Worm (Caenorhabditis elegans) whole organism, dauer: Measurements from ENCODE around the gene F21E9.2.

Experiments
- unc-62 ChIP-seq: sonication (generic microtip); optimal IDR thresholded peaks from 2 replicates; lab custom pipeline; 2017; ENCODE audit warnings: missing biosample characterization, missing genetic modification reagents, missing genetic modification characterization

F21E9.2 gene

DNA sequence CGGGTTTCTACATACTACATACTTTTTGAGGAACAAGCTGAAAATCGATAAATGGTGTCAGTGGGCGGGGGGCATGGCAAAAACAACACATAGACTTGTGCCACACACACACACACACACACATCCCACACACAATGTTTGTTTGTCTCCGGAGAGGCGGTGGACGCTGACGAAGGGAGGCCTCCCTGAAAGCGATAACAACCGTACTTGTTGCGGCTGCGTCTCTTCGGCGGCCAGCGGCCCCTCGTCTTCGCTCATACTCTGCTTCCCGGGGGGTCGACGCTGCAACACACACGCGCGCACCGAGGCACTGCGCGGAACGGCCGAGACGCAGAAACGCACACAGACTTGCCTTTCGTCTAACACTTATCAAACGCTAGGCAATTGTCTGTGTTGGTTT is 10.0 kb downstream of the F21E9.2 start:
- no peak for TF ChIP-seq unc-62

DNA sequence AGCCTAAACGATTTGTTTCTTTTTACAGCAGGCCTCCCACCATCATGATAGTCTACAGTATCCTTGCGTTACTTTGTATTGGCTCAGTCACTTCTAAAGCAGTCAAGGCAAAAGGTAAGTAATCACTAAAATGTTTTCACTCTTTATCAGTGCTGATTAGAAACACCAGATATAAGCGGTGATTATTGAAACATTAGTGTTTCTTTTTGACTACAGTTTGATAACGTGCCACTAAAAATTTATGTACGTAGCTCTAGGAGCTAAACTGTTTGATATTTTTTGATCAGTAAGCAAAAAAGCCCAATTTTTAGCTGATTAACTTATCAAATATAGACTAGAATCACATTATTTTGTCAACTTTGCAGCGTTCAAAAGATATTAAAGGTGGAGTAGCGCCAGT is 18.2 kb downstream of the F21E9.2 start:
- TF ChIP-seq unc-62, result no peak

DNA sequence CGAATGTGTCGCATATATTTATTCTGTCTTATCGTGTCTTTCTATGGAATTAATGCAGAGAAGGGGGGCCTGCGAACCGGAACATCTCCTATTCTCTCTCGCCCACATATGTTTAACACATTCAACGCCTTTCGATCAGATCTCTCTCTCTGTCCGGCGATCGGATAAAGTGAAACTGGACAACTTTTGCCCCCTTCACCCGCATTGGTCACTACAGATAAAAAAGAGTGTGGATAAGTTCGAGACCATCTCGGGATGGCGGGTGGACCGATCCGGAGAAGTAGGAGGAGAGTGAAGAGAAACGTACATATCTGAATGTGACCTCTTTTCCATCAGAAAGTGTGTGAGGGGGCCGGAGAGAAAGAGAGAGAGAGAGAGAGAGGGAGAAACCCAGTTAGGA is 18.7 kb downstream of the F21E9.2 start, which contains the start of gene H42K12.3:
Gene H42K12.3, plus strand, starts transcription at position 308 of the 400 bp plus-strand sequence.
- no peak for TF ChIP-seq unc-62

DNA sequence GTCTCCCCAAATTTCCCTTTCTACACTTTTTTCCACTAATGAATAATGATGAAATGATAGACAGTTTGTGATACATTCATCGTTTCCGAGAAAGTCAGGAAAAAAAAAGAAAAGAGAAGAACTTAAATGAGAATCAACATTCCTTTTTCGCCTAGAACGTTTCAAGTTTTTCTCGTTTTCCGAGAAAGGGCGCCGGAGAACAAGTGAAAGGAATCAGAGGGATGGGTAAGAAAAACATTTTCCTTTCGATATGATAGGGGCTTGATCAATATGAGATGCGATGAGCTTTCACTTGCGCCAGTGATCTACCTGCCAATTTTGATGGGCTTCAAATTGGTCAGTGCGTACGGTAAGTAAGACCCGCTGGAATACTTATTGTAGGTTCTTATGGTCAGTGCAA is 20.3 kb downstream of the F21E9.2 start:
- TF ChIP-seq unc-62, result no peak

DNA sequence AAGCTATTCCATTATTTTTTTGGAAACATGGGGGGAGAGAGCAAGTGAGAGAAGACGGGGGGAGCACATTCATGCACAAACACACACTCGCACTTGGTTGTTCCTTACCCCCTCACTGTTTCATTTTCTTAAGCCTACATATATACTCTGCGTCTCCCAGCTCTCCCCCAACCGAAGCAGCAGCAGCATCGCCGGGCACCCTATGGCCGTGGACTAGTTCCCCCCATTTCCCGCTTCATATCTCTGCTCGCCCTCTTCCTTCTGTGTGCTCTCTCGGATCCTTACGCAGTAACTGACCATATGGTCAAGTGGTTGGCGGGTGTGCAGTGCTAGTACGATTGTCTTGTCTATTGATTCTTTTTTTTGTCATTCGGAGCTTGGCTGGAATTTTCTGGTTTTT is 27.5 kb downstream of the F21E9.2 start:
- no peak for TF ChIP-seq unc-62

DNA sequence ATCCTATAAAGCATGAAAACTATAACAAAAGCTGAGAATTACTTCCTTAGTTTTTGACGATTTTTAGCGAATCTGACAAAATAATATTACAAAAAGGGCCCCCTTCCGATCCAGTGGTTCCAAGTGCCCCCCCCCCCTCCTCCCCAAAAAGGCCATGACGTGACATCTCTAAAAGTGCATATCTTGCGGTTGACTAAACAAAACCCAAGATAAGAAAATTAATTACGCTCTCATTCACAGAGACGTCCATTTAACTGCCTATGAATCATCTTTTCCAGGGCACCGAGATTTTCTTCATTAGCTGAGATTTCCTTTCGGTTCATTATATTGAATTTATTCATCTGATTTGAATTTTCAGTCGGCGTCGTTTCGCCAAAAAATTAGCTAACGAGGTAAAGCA is 29.9 kb downstream of the F21E9.2 start, which contains the start of gene inso-1:
Gene inso-1, plus strand, starts transcription at position 301 of the 400 bp plus-strand sequence.
- no peak for TF ChIP-seq unc-62

DNA sequence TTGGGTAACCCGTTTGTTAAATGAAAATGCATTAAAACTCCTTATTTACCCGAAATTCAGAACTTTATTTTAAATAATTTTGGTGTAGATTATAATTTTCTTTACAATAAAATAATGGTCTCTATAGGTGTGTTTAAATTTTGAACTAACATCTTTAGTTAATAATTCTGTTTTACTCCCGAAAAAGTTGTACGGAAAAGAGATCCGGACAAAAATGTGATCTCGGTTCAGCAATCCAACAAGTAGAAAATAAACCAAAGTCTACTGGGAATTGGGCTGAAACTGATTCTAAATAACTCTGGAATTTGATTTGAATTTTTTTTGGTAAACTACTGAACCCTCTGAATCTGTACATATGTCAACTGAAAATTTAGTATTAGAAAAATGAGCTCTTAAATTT is 34.0 kb downstream of the F21E9.2 start:
- TF ChIP-seq unc-62, result no peak

DNA sequence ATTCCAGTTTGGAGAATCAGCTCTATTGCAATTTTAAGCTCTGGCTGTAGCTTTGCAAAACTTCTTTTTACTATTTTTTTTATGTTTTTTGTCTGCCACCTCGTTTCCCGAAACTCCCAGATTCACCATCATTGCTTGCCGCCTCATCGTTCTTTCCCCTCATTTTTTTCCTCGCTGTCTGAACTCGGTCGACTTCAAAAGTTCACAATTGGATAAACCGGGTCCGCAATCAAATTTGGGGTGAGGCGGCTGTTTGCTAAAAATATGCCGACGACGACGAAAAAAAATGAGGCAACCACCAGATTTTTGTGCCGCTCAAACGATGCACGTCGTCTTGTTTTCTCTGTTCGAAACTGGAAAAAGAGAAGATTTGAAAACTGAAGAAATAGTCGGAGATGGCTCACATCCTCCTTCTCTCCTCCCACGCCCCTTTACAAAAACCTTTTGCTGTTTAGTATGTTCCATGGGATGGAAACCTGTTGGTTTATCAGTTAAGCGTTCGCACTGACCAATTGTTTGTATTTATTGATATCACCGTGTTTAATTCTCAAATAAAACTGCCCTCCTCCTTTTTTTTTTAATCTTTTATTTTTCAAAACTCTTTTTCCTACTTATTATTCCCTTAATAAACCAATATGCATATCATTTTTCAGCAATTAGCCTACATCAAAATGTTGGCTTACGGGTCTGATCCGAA is 35.0 kb downstream of the F21E9.2 start, which contains the start of gene dop-4:
Gene dop-4, plus strand, starts transcription at position 647 of the 697 bp plus-strand sequence.
- no peak for TF ChIP-seq unc-62

DNA sequence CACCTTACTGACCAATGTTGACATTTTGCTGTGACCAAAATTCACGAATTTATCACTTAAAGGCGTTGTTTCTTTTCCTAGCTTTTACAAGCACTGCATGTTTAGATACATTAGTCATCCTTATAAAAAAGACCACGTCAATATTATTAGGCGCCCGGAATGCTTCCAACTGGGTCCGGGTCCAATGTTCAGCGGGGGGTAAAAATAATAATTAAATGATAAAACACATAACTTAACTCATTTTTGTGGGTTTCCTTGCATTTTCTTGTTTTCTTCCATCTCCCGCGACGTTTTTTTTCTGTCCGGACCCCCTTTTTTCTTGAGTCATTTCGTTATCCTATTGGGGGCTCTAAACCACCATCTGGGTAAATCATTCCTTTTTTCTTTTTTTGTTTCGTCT is 36.3 kb downstream of the F21E9.2 start:
- no peak for TF ChIP-seq unc-62

DNA sequence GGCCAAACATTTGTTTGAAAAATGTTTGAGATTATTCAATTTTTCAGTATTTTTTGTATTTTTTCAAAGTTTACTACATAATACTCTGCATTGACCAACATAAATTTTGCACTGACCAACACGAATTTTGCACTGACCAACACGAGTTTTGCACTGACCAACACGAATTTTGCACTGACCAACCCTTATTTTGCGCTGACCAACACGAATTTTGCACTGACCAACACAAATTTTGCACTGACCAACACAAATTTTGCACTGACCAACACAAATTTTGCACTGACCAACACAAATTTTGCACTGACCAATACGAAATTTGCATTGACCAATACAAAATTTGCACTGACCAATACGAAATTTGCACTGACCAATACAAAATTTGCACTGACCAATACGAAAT is 36.9 kb downstream of the F21E9.2 start:
- TF ChIP-seq unc-62, result no peak
